Fruit fly (Drosophila melanogaster): ENCODE results near the gene tll.

tll gene

dm6 chr3R:30817246-30817645 lies 34.9 kb upstream of the tll start (continued):
- TF ChIP-seq ab (GFP tag; optimal IDR thresholded peaks at IDR 0.05) (peak; percentile 50), tx (GFP tag; optimal IDR thresholded peaks at IDR 0.05) (peak; percentile 77), CG17802 (tag; optimal IDR thresholded peaks at IDR 0.05) (peak; percentile 54), CG6765 (GFP tag; optimal IDR thresholded peaks at IDR 0.05) (peak; percentile 56), TFAM (GFP tag; optimal IDR thresholded peaks at IDR 0.05) (peak; percentile 2), Elba2 (GFP tag; optimal IDR thresholded peaks at IDR 0.05) (peak; percentile 20), CG2116 (GFP tag; optimal IDR thresholded peaks at IDR 0.05) (peak; percentile 45), p53 (GFP tag; optimal IDR thresholded peaks at IDR 0.05) (peak; percentile 40), Camta (GFP tag; optimal IDR thresholded peaks at IDR 0.05) (peak; percentile 74), Ets97D (GFP tag; optimal IDR thresholded peaks at IDR 0.05) (peak; percentile 29), CG8765 (GFP tag; IDR thresholded peaks at IDR 0.05) (peak; percentile 46; the same call in 1 of the 2 replicates), CG18476 (GFP tag; optimal IDR thresholded peaks at IDR 0.05) (peak; percentile 72), Dref (GFP tag; IDR thresholded peaks at IDR 0.05) (no peak), scrt (GFP tag; optimal IDR thresholded peaks at IDR 0.05) (peak; percentile 69), pros (GFP tag; optimal IDR thresholded peaks at IDR 0.05) (peak; percentile 35), CG12744 (GFP tag; optimal IDR thresholded peaks at IDR 0.05) (peak; percentile 81), Dfd (GFP tag; optimal IDR thresholded peaks at IDR 0.05) (no peak), dan (GFP tag; IDR thresholded peaks at IDR 0.05) (peak; percentile 45; the same call in 1 of the 2 replicates), chinmo (GFP tag; IDR thresholded peaks at IDR 0.05; ENCODE audit: partially characterized antibody) (no peak), ato (GFP tag; IDR thresholded peaks at IDR 0.05; ENCODE audit: partially characterized antibody) (no peak), cas (GFP tag; IDR thresholded peaks at IDR 0.05) (0 out of 2 replicates have a peak, but pooled peaks have one; percentile 15), en (GFP tag; optimal IDR thresholded peaks at IDR 0.05) (peak; percentile 70), CG11085 (GFP tag; IDR thresholded peaks at IDR 0.05) (no peak), CG17612 (GFP tag; IDR thresholded peaks at IDR 0.05) (0 out of 2 replicates have a peak, but pooled peaks have one; percentile 45), CG6654 (GFP tag; optimal IDR thresholded peaks at IDR 0.05) (peak; percentile 48), PHDP (tag; optimal IDR thresholded peaks at IDR 0.05) (peak; percentile 91), Fer1 (GFP tag; optimal IDR thresholded peaks at IDR 0.05) (peak; percentile 80), CG14667 (GFP tag; IDR thresholded peaks at IDR 0.05) (peak; percentile 66), gsb (GFP tag; IDR thresholded peaks at IDR 0.05) (peak; percentile 47; the same call in 1 of the 2 replicates), inv (GFP tag; IDR thresholded peaks at IDR 0.05; ENCODE audit: partially characterized antibody) (no peak), Doc3 (GFP tag; IDR thresholded peaks at IDR 0.05; ENCODE audit: partially characterized antibody) (no peak), CG3838 (GFP tag; optimal IDR thresholded peaks at IDR 0.05) (no peak), CG17186 (GFP tag; optimal IDR thresholded peaks at IDR 0.05) (no peak), Rfx (GFP tag; IDR thresholded peaks at IDR 0.05) (peak; percentile 79), CG1529 (GFP tag; optimal IDR thresholded peaks at IDR 0.05) (peak; percentile 84), trh (GFP tag; optimal IDR thresholded peaks at IDR 0.05) (peak; percentile 70), CG17385 (GFP tag; optimal IDR thresholded peaks at IDR 0.05) (peak; percentile 86), CG15073 (GFP tag; optimal IDR thresholded peaks at IDR 0.05) (peak; percentile 37), CG3281 (GFP tag; optimal IDR thresholded peaks at IDR 0.05) (peak; percentile 60), Opbp (GFP tag; IDR thresholded peaks at IDR 0.05; ENCODE audit: partially characterized antibody) (no peak), vvl (GFP tag; IDR thresholded peaks at IDR 0.05) (peak; percentile 91), CG18262 (tag; optimal IDR thresholded peaks at IDR 0.05) (peak; percentile 86), ssp (GFP tag; IDR thresholded peaks at IDR 0.05) (peak; percentile 70), HLHmδ (GFP tag; optimal IDR thresholded peaks at IDR 0.05) (no peak), CG6854 (GFP tag; optimal IDR thresholded peaks at IDR 0.05) (peak; percentile 66), usp (GFP tag; optimal IDR thresholded peaks at IDR 0.05) (no peak), Taf1 (GFP tag; IDR thresholded peaks at IDR 0.05) (peak; percentile 31; the same call in 1 of the 2 replicates), CG42726 (GFP tag; IDR thresholded peaks at IDR 0.05; ENCODE audit: partially characterized antibody) (no peak), CG34376 (GFP tag; optimal IDR thresholded peaks at IDR 0.05) (peak; percentile 32), sqz (GFP tag; optimal IDR thresholded peaks at IDR 0.05) (peak; percentile 62), psq (GFP tag; optimal IDR thresholded peaks at IDR 0.05) (peak; percentile 54)
